Worm (Caenorhabditis elegans): ENCODE results near the gene Y17G9B.11.

DNA sequence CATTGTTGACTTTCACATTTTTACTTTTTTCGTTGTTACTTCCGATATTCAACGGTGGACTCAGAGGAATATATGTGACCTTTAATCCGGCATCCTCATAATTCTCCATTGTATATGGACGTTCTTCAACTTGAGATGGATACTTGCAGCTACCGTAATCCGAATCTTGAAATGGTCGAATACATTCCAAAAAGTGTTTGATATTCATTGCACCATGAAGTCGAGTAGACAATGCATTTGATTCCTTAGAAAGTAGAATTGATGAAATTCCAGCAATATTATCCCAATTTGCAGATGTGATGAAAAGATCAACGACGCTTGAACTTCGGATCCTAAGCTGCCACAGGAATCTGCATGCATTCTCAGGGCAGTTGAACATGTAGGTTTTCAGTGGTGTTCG, 13.9 kb upstream of the Y17G9B.11 start:
- no peak for TF ChIP-seq ama-1 (optimal IDR thresholded peaks at IDR 0.05)
- no peak for TF ChIP-seq blmp-1 (tag; optimal IDR thresholded peaks at IDR 0.05; ENCODE audit: insufficient read depth)
- no peak for TF ChIP-seq egl-27 (tag; optimal IDR thresholded peaks at IDR 0.05)
- no peak for TF ChIP-seq gmeb-1 (tag; optimal IDR thresholded peaks at IDR 0.05)
- TF ChIP-seq nhr-25 (tag; optimal IDR thresholded peaks at IDR 0.05), result no peak
- TF ChIP-seq skn-1 (tag; optimal IDR thresholded peaks at IDR 0.05), result no peak
- no peak for TF ChIP-seq elt-3 (tag; optimal IDR thresholded peaks at IDR 0.05)
- no peak for TF ChIP-seq unc-62 (GFP tag; optimal IDR thresholded peaks at IDR 0.05)
